Fruit fly (Drosophila melanogaster): ENCODE measurements around the gene sl.

The sl gene

DNA sequence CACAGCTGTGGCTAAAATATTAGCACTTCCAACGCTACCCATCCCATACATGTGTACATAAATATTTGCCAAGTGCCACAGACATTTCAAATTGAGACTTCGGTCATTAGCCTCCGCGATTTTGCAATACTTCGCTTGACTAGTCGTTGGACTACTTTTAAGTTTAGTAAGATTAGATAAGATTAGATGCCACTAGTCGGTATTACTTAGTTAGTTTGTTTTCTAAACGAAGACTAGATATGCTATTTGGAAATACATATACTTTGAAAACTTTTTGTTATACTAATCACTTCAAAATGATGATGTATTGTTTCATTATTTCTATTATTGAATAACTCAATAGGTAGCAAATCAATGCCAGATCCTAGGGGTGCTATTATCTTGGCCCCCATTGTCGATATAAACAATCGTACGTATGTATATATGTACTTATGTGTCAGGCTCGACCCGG is 35.9 kb downstream of the sl start:
- peak; percentile 25 for TF ChIP-seq EcR (GFP tag; optimal IDR thresholded peaks at IDR 0.05)
- TF ChIP-seq CG34367 (tag; optimal IDR thresholded peaks at IDR 0.05), result peak; percentile 21
- TF ChIP-seq CG9948 (tag; optimal IDR thresholded peaks at IDR 0.05), result peak; percentile 27
- TF ChIP-seq CG8301 (tag; optimal IDR thresholded peaks at IDR 0.05), result peak; percentile 45
- peak; percentile 58; the same call in 1 of the 3 replicates for TF ChIP-seq CG4496 (GFP tag; IDR thresholded peaks at IDR 0.05)
- peak; percentile 14 for TF ChIP-seq Pif1B (GFP tag; optimal IDR thresholded peaks at IDR 0.05)
- 0 out of 2 replicates have a peak, but pooled peaks have one; percentile 25 for TF ChIP-seq CG12605 (GFP tag; IDR thresholded peaks at IDR 0.05)
- 0 out of 2 replicates have a peak, but pooled peaks have one; percentile 25 for TF ChIP-seq CG32121 (GFP tag; IDR thresholded peaks at IDR 0.05)
- peak; percentile 5 for TF ChIP-seq CG17806 (tag; optimal IDR thresholded peaks at IDR 0.05)
- no peak for TF ChIP-seq gl (tag; optimal IDR thresholded peaks at IDR 0.05)
- no peak for TF ChIP-seq Ets98B (GFP tag; IDR thresholded peaks at IDR 0.05)
- TF ChIP-seq fd96Ca (GFP tag; IDR thresholded peaks at IDR 0.05), result 0 out of 3 replicates have a peak, but pooled peaks have one; percentile 16
- no peak for TF ChIP-seq rn (GFP tag; IDR thresholded peaks at IDR 0.05)
- no peak for TF ChIP-seq CG10348 (GFP tag; IDR thresholded peaks at IDR 0.05)
- no peak for TF ChIP-seq Pif1A (GFP tag; optimal IDR thresholded peaks at IDR 0.05)
- TF ChIP-seq CG13204 (GFP tag; optimal IDR thresholded peaks at IDR 0.05), result no peak
- TF ChIP-seq CG15710 (tag; optimal IDR thresholded peaks at IDR 0.05), result peak; percentile 20
- peak; percentile 34 for TF ChIP-seq CG8159 (tag; optimal IDR thresholded peaks at IDR 0.05)
- TF ChIP-seq Snoo (tag; optimal IDR thresholded peaks at IDR 0.05), result peak; percentile 2
- TF ChIP-seq CG14655 (GFP tag; optimal IDR thresholded peaks at IDR 0.05), result peak; percentile 66
- TF ChIP-seq D1 (tag; optimal IDR thresholded peaks at IDR 0.05), result no peak

DNA sequence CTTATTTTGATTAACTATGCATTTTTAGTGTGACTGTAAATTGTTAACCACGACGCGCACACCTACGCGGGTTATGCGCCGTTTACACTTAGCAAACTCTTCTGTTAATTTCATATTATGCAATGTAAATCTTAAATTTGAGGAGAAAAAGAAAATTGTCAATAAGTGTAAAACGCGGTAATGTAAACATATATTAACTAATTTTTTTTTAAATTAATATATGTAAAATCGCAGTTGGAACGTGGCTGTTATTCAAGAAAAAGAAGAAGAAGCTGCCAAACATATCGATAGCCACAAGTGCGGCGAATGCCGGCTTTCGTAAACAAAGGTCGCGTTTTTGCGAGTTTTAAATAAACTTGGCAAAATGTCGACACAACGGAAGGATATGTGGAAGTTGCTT is 41.3 kb downstream of the sl start, which contains the start of the genes TH1 and mei-41:
Gene TH1, minus strand, starts transcription at position 42 of the 400 bp plus-strand sequence.
Gene mei-41, plus strand, starts transcription at position 302 of the 400 bp plus-strand sequence.
- TF ChIP-seq CG10348 (GFP tag; IDR thresholded peaks at IDR 0.05) (peak; percentile 82), CG32121 (GFP tag; IDR thresholded peaks at IDR 0.05) (peak; percentile 94), D1 (tag; optimal IDR thresholded peaks at IDR 0.05) (no peak), CG8159 (tag; optimal IDR thresholded peaks at IDR 0.05) (peak; percentile 87), CG9948 (tag; optimal IDR thresholded peaks at IDR 0.05) (peak; percentile 82), gl (tag; optimal IDR thresholded peaks at IDR 0.05) (peak; percentile 19), Pif1B (GFP tag; optimal IDR thresholded peaks at IDR 0.05) (no peak), CG17806 (tag; optimal IDR thresholded peaks at IDR 0.05) (peak; percentile 83), fd96Ca (GFP tag; IDR thresholded peaks at IDR 0.05) (peak; percentile 91), CG34367 (tag; optimal IDR thresholded peaks at IDR 0.05) (peak; percentile 68), Pif1A (GFP tag; optimal IDR thresholded peaks at IDR 0.05) (no peak), CG13204 (GFP tag; optimal IDR thresholded peaks at IDR 0.05) (no peak), CG14655 (GFP tag; optimal IDR thresholded peaks at IDR 0.05) (no peak), CG12605 (GFP tag; IDR thresholded peaks at IDR 0.05) (peak; percentile 79), CG15710 (tag; optimal IDR thresholded peaks at IDR 0.05) (peak; percentile 88), rn (GFP tag; IDR thresholded peaks at IDR 0.05) (peak; percentile 87), EcR (GFP tag; optimal IDR thresholded peaks at IDR 0.05) (no peak), CG4496 (GFP tag; IDR thresholded peaks at IDR 0.05) (peak; percentile 93), Ets98B (GFP tag; IDR thresholded peaks at IDR 0.05) (peak; percentile 92), CG8301 (tag; optimal IDR thresholded peaks at IDR 0.05) (no peak), Snoo (tag; optimal IDR thresholded peaks at IDR 0.05) (no peak)

DNA sequence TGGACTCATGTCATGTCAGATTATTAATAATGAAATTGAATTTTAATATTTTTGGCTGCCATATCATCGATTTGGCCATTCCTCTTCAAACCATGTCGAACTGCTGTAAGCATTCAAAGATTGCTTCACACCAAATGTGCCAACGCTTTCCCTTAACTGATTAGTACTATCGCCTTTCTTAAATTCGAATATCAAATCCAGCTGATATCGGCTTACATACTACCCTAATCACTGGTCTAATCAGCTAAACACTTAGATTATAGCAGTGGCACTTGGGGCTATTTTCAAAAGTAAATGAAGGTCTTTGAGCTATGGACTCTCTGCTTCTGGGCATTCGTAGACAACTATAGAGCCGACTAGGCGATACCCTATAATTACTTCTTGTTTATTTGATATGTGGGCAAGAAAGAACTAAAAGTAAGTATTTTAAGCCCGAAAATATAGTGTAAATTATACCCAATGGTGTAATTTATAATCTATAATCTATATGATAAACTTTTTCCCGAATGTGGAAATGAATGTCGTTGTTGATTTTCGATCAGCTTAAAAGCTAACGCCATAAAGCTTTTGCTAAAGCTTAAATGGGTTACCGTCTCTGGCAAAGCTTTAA is 53.8 kb downstream of the sl start:
- TF ChIP-seq Pif1A (GFP tag; optimal IDR thresholded peaks at IDR 0.05) (no peak), CG17806 (tag; optimal IDR thresholded peaks at IDR 0.05) (peak; percentile 51), CG12605 (GFP tag; IDR thresholded peaks at IDR 0.05) (peak; percentile 82), D1 (tag; optimal IDR thresholded peaks at IDR 0.05) (no peak), Pif1B (GFP tag; optimal IDR thresholded peaks at IDR 0.05) (no peak), CG9948 (tag; optimal IDR thresholded peaks at IDR 0.05) (peak; percentile 47), CG10348 (GFP tag; IDR thresholded peaks at IDR 0.05) (peak; percentile 42; the same call in 1 of the 2 replicates), EcR (GFP tag; optimal IDR thresholded peaks at IDR 0.05) (no peak), CG14655 (GFP tag; optimal IDR thresholded peaks at IDR 0.05) (no peak), rn (GFP tag; IDR thresholded peaks at IDR 0.05) (0 out of 2 replicates have a peak, but pooled peaks have one; percentile 13), CG8159 (tag; optimal IDR thresholded peaks at IDR 0.05) (peak; percentile 65), CG13204 (GFP tag; optimal IDR thresholded peaks at IDR 0.05) (no peak), CG34367 (tag; optimal IDR thresholded peaks at IDR 0.05) (peak; percentile 41), CG15710 (tag; optimal IDR thresholded peaks at IDR 0.05) (no peak), CG4496 (GFP tag; IDR thresholded peaks at IDR 0.05) (peak; percentile 88), CG8301 (tag; optimal IDR thresholded peaks at IDR 0.05) (no peak), CG32121 (GFP tag; IDR thresholded peaks at IDR 0.05) (peak; percentile 85), gl (tag; optimal IDR thresholded peaks at IDR 0.05) (no peak), Ets98B (GFP tag; IDR thresholded peaks at IDR 0.05) (peak; percentile 88), Snoo (tag; optimal IDR thresholded peaks at IDR 0.05) (no peak), fd96Ca (GFP tag; IDR thresholded peaks at IDR 0.05) (peak; percentile 44; the same call in 1 of the 3 replicates)

DNA sequence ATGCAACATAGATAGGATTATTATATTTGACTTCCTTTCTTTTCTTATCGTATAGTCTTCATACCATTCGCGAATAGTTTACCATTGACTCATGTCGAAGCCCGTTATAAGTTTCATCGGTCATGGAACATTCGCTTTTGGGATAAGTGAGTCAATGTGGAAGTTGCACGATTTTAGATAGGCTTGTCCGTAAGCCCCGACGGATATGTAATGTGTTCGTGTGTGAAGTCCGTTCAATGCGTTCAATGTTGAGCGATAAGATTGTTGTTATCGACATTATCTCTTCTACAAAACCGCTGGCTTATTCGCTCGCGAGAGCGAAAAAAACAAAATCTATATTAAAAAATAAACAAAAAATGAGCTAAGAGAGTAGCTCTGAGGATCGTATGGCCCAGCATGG is 54.7 kb downstream of the sl start, which contains the start of gene CG9981:
Gene CG9981, minus strand, starts transcription at position 320 of the 400 bp plus-strand sequence.
- TF ChIP-seq CG4496 (GFP tag; IDR thresholded peaks at IDR 0.05) (no peak), EcR (GFP tag; optimal IDR thresholded peaks at IDR 0.05) (no peak), Pif1B (GFP tag; optimal IDR thresholded peaks at IDR 0.05) (no peak), Snoo (tag; optimal IDR thresholded peaks at IDR 0.05) (no peak), CG34367 (tag; optimal IDR thresholded peaks at IDR 0.05) (no peak), CG8159 (tag; optimal IDR thresholded peaks at IDR 0.05) (no peak), Pif1A (GFP tag; optimal IDR thresholded peaks at IDR 0.05) (no peak), Ets98B (GFP tag; IDR thresholded peaks at IDR 0.05) (no peak), CG12605 (GFP tag; IDR thresholded peaks at IDR 0.05) (no peak), rn (GFP tag; IDR thresholded peaks at IDR 0.05) (no peak), CG9948 (tag; optimal IDR thresholded peaks at IDR 0.05) (no peak)

DNA sequence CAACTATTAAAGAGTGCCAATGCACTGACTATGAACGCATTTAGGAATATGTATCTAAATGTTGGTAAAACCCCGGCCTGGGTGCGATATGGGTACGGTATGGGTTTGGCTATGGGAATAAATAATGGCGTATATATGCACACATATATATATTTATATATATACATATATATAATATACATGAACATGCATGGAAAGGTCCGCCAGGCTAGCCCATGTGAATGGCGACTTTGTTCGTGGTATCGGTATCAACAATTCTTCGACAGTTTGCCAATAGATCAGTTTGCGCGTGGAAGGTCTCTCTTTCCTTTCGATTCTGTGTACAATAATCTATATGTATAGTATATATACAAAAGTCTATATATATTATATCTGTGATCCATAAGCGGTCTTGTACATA is 55.1 kb downstream of the sl start, which contains the start of gene CG4301:
Gene CG4301, plus strand, starts transcription at position 301 of the 400 bp plus-strand sequence.
- no peak for TF ChIP-seq CG8159 (tag; optimal IDR thresholded peaks at IDR 0.05)
- no peak for TF ChIP-seq gl (tag; optimal IDR thresholded peaks at IDR 0.05)
- no peak for TF ChIP-seq rn (GFP tag; IDR thresholded peaks at IDR 0.05)
- TF ChIP-seq CG13204 (GFP tag; optimal IDR thresholded peaks at IDR 0.05), result no peak
- no peak for TF ChIP-seq CG9948 (tag; optimal IDR thresholded peaks at IDR 0.05)
- TF ChIP-seq D1 (tag; optimal IDR thresholded peaks at IDR 0.05), result no peak
- TF ChIP-seq Pif1B (GFP tag; optimal IDR thresholded peaks at IDR 0.05), result no peak
- TF ChIP-seq CG17806 (tag; optimal IDR thresholded peaks at IDR 0.05), result no peak
- no peak for TF ChIP-seq CG34367 (tag; optimal IDR thresholded peaks at IDR 0.05)
- TF ChIP-seq Pif1A (GFP tag; optimal IDR thresholded peaks at IDR 0.05), result no peak
- no peak for TF ChIP-seq fd96Ca (GFP tag; IDR thresholded peaks at IDR 0.05)
- no peak for TF ChIP-seq EcR (GFP tag; optimal IDR thresholded peaks at IDR 0.05)
- TF ChIP-seq Ets98B (GFP tag; IDR thresholded peaks at IDR 0.05), result no peak
- no peak for TF ChIP-seq CG15710 (tag; optimal IDR thresholded peaks at IDR 0.05)
- TF ChIP-seq CG14655 (GFP tag; optimal IDR thresholded peaks at IDR 0.05), result no peak
- no peak for TF ChIP-seq CG4496 (GFP tag; IDR thresholded peaks at IDR 0.05)
- TF ChIP-seq CG32121 (GFP tag; IDR thresholded peaks at IDR 0.05), result no peak
- TF ChIP-seq CG12605 (GFP tag; IDR thresholded peaks at IDR 0.05), result no peak
- TF ChIP-seq CG8301 (tag; optimal IDR thresholded peaks at IDR 0.05), result no peak

All from whole organism, pupa.